Fruit fly (Drosophila melanogaster) ovary, adult (tissue): Measurements from ENCODE around the gene SKIP.

ENCODE experiments used
- CG17801 ChIP-seq: fragments of 200-800 bp; optimal IDR thresholded peaks from 2 replicates; lab custom pipeline; 2019; ENCODE audit warnings: missing biosample characterization, mild to moderate bottlenecking, missing genetic modification characterization, moderate library complexity; ENCODE audit not compliant: partially characterized antibody

SKIP gene

dm6 chr3R:22136967-22137516, 3.4 kb downstream of the SKIP start:
- no peak for TF ChIP-seq CG17801 (GFP tag; lab: Kevin White, UChicago)

- no peak for TF ChIP-seq CG17801 (GFP tag; lab: Kevin White, UChicago)
These were observed 5.5 kb downstream of the SKIP start for dm6 chr3R:22139113-22139512.

dm6 chr3R:22139916-22140455, 6.4 kb downstream of the SKIP start:
- TF ChIP-seq CG17801 (GFP tag; lab: Kevin White, UChicago), result peak; percentile 14

dm6 chr3R:22141332-22141731, 7.7 kb downstream of the SKIP start:
- no peak for TF ChIP-seq CG17801 (GFP tag; lab: Kevin White, UChicago)

dm6 chr3R:22142495-22142894, 8.9 kb downstream of the SKIP start:
- TF ChIP-seq CG17801 (GFP tag; lab: Kevin White, UChicago), result no peak

- no peak for TF ChIP-seq CG17801 (GFP tag; lab: Kevin White, UChicago)
These were observed 12.1 kb downstream of the SKIP start for dm6 chr3R:22145425-22146411.

- TF ChIP-seq CG17801 (GFP tag; lab: Kevin White, UChicago), result no peak
These were observed 12.9 kb downstream of the SKIP start for dm6 chr3R:22146549-22146948.

dm6 chr3R:22147426-22147825, 13.8 kb downstream of the SKIP start:
- TF ChIP-seq CG17801 (GFP tag; lab: Kevin White, UChicago), result no peak

dm6 chr3R:22148274-22148673, 14.6 kb downstream of the SKIP start:
- no peak for TF ChIP-seq CG17801 (GFP tag; lab: Kevin White, UChicago)

dm6 chr3R:22149923-22150322, 16.3 kb downstream of the SKIP start:
- TF ChIP-seq CG17801 (GFP tag; lab: Kevin White, UChicago), result no peak

dm6 chr3R:22150433-22150832, 16.8 kb downstream of the SKIP start:
- TF ChIP-seq CG17801 (GFP tag; lab: Kevin White, UChicago), result no peak

dm6 chr3R:22152424-22152823, 18.8 kb downstream of the SKIP start:
- no peak for TF ChIP-seq CG17801 (GFP tag; lab: Kevin White, UChicago)

- no peak for TF ChIP-seq CG17801 (GFP tag; lab: Kevin White, UChicago)
These were observed 20.1 kb downstream of the SKIP start for dm6 chr3R:22153693-22154092.

dm6 chr3R:22158243-22158642, 24.6 kb downstream of the SKIP start:
- no peak for TF ChIP-seq CG17801 (GFP tag; lab: Kevin White, UChicago)

- TF ChIP-seq CG17801 (GFP tag; lab: Kevin White, UChicago), result no peak
These were observed 25.1 kb downstream of the SKIP start for dm6 chr3R:22158699-22159098.
